Fruit fly (Drosophila melanogaster): Measurements from ENCODE around the gene Irp-1A.

Irp-1A gene

dm6 chr3R:22727857-22728256 is 3.5 kb upstream of the Irp-1A start (continued):
- no peak for TF ChIP-seq crp (GFP tag; optimal IDR thresholded peaks at IDR 0.05)
- TF ChIP-seq CG17802 (tag; optimal IDR thresholded peaks at IDR 0.05): no peak
- TF ChIP-seq Oli (tag; optimal IDR thresholded peaks at IDR 0.05): peak; percentile 7
- TF ChIP-seq CG17328 (GFP tag; IDR thresholded peaks at IDR 0.05): no peak
- peak; percentile 17; the same call in 1 of the 2 replicates for TF ChIP-seq CG6689 (GFP tag; IDR thresholded peaks at IDR 0.05)
- peak; percentile 57; the same call in 1 of the 2 replicates for TF ChIP-seq vvl (GFP tag; IDR thresholded peaks at IDR 0.05)
- peak; percentile 25 for TF ChIP-seq CG18262 (tag; optimal IDR thresholded peaks at IDR 0.05)
- TF ChIP-seq phol (tag; optimal IDR thresholded peaks at IDR 0.05): peak; percentile 19
- TF ChIP-seq row (GFP tag; IDR thresholded peaks at IDR 0.05): 0 out of 3 replicates have a peak, but pooled peaks have one; percentile 13
- TF ChIP-seq CG30403 (GFP tag; optimal IDR thresholded peaks at IDR 0.05): peak; percentile 14
- TF ChIP-seq mam (GFP tag; optimal IDR thresholded peaks at IDR 0.05): peak; percentile 7
- TF ChIP-seq GATAe (GFP tag; conservative IDR thresholded peaks at IDR 0.05): no peak
- TF ChIP-seq Chrac-16 (GFP tag; optimal IDR thresholded peaks at IDR 0.05): no peak
- TF ChIP-seq ase (GFP tag; IDR thresholded peaks at IDR 0.05): peak; percentile 41; the same call in 1 of the 3 replicates
- no peak for TF ChIP-seq NfI (GFP tag; optimal IDR thresholded peaks at IDR 0.05)
- TF ChIP-seq Hr3 (GFP tag; optimal IDR thresholded peaks at IDR 0.05): no peak
- peak; percentile 84 for TF ChIP-seq Ets65A (GFP tag)
- TF ChIP-seq Hmr (GFP tag; optimal IDR thresholded peaks at IDR 0.05): peak; percentile 3
- no peak for TF ChIP-seq ab (GFP tag; optimal IDR thresholded peaks at IDR 0.05)
- 0 out of 2 replicates have a peak, but pooled peaks have one; percentile 27 for TF ChIP-seq CG11247 (GFP tag; IDR thresholded peaks at IDR 0.05)
- peak; percentile 22 for TF ChIP-seq sens (GFP tag)
- TF ChIP-seq sob (GFP tag; IDR thresholded peaks at IDR 0.05): 0 out of 2 replicates have a peak, but pooled peaks have one; percentile 22
- TF ChIP-seq Gug (GFP tag; IDR thresholded peaks at IDR 0.05): no peak
- TF ChIP-seq Deaf1 (tag; optimal IDR thresholded peaks at IDR 0.05): no peak
- no peak for TF ChIP-seq tap (tag; optimal IDR thresholded peaks at IDR 0.05)
- TF ChIP-seq slou (GFP tag; optimal IDR thresholded peaks at IDR 0.05): no peak
- peak; percentile 33; the same call in 1 of the 3 replicates for TF ChIP-seq zfh1 (GFP tag; IDR thresholded peaks at IDR 0.05)
- TF ChIP-seq dysf (GFP tag; IDR thresholded peaks at IDR 0.05): peak; percentile 46; the same call in 1 of the 3 replicates
- no peak for TF ChIP-seq Lhr (GFP tag; optimal IDR thresholded peaks at IDR 0.05)
- peak; percentile 2 for TF ChIP-seq CG13624 (GFP tag; optimal IDR thresholded peaks at IDR 0.05)
- TF ChIP-seq unpg (GFP tag; optimal IDR thresholded peaks at IDR 0.05): no peak
- 0 out of 2 replicates have a peak, but pooled peaks have one; percentile 11 for TF ChIP-seq slbo (GFP tag; IDR thresholded peaks at IDR 0.05)
- TF ChIP-seq CG31224 (GFP tag; IDR thresholded peaks at IDR 0.05): 0 out of 2 replicates have a peak, but pooled peaks have one; percentile 12

- TF ChIP-seq mld (GFP tag; IDR thresholded peaks at IDR 0.05; ENCODE audit: partially characterized antibody): no peak
- peak; percentile 27 for TF ChIP-seq HmgD (GFP tag; optimal IDR thresholded peaks at IDR 0.05)
- TF ChIP-seq CG30431 (GFP tag; optimal IDR thresholded peaks at IDR 0.05): no peak
- TF ChIP-seq CG8478 (optimal IDR thresholded peaks at IDR 0.05): no peak
- TF ChIP-seq ems (GFP tag; optimal IDR thresholded peaks at IDR 0.05): no peak
- no peak for TF ChIP-seq CG9817 (tag; optimal IDR thresholded peaks at IDR 0.05)
- TF ChIP-seq Dek (tag; optimal IDR thresholded peaks at IDR 0.05): no peak
- no peak for TF ChIP-seq phol (tag; optimal IDR thresholded peaks at IDR 0.05)
- no peak for TF ChIP-seq fd96Cb (tag; optimal IDR thresholded peaks at IDR 0.05)
- no peak for TF ChIP-seq CG4820 (GFP tag; optimal IDR thresholded peaks at IDR 0.05)
- TF ChIP-seq sd (tag; optimal IDR thresholded peaks at IDR 0.05): peak; percentile 28
- TF ChIP-seq CG3995 (GFP tag; optimal IDR thresholded peaks at IDR 0.05): no peak
- TF ChIP-seq MESR4 (GFP tag; optimal IDR thresholded peaks at IDR 0.05): no peak
- TF ChIP-seq CG14014 (GFP tag; IDR thresholded peaks at IDR 0.05): no peak
- TF ChIP-seq gt (GFP tag; IDR thresholded peaks at IDR 0.05): no peak
- no peak for TF ChIP-seq CG18476 (GFP tag; optimal IDR thresholded peaks at IDR 0.05)
- TF ChIP-seq ro (GFP tag; IDR thresholded peaks at IDR 0.05): no peak
- no peak for TF ChIP-seq CG12942 (GFP tag; optimal IDR thresholded peaks at IDR 0.05)
- no peak for TF ChIP-seq nerfin-2 (GFP tag; IDR thresholded peaks at IDR 0.05; ENCODE audit: partially characterized antibody)
- no peak for TF ChIP-seq chn (GFP tag; optimal IDR thresholded peaks at IDR 0.05)
- no peak for TF ChIP-seq CG2120 (GFP tag; optimal IDR thresholded peaks at IDR 0.05)
- TF ChIP-seq nom (GFP tag; optimal IDR thresholded peaks at IDR 0.05): no peak
These were observed 3.1 kb upstream of the Irp-1A start for dm6 chr3R:22727456-22727833.
